Fruit fly (Drosophila melanogaster): ENCODE data around the gene CG8997.

The CG8997 gene

dm6 chr2L:13867653-13868052, 22.5 kb upstream of the CG8997 start:
- TF ChIP-seq toe (GFP tag; optimal IDR thresholded peaks at IDR 0.05), result no peak
- TF ChIP-seq Clk (GFP tag; optimal IDR thresholded peaks at IDR 0.05), result no peak
- TF ChIP-seq ovo (GFP tag; optimal IDR thresholded peaks at IDR 0.05), result no peak

- TF ChIP-seq CG33017 (tag; optimal IDR thresholded peaks at IDR 0.05) (no peak), CG1620 (GFP tag; optimal IDR thresholded peaks at IDR 0.05) (no peak), pad (GFP tag; optimal IDR thresholded peaks at IDR 0.05) (no peak)
Observed at dm6 chr2L:13851098-13851497, 6.0 kb upstream of the CG8997 start.

- no peak for TF ChIP-seq CG7101 (tag; optimal IDR thresholded peaks at IDR 0.05)
- TF ChIP-seq bab1 (GFP tag; optimal IDR thresholded peaks at IDR 0.05), result no peak
- TF ChIP-seq CG5204 (GFP tag; optimal IDR thresholded peaks at IDR 0.05), result no peak
- no peak for TF ChIP-seq CG14711 (tag; optimal IDR thresholded peaks at IDR 0.05)
- no peak for TF ChIP-seq CG7045 (GFP tag; optimal IDR thresholded peaks at IDR 0.05)
- no peak for TF ChIP-seq CG12768 (GFP tag; optimal IDR thresholded peaks at IDR 0.05)
Observed at dm6 chr2L:13849125-13849524, 4.0 kb upstream of the CG8997 start, which contains the start of gene CG7968. CG7968 (plus strand) TSS chr2L:13849400.

- no peak for TF ChIP-seq CG11617 (GFP tag; optimal IDR thresholded peaks at IDR 0.05)
- no peak for TF ChIP-seq ovo (GFP tag; optimal IDR thresholded peaks at IDR 0.05)
- TF ChIP-seq CG1620 (GFP tag; optimal IDR thresholded peaks at IDR 0.05), result no peak
- no peak for TF ChIP-seq CG14711 (tag; optimal IDR thresholded peaks at IDR 0.05)
- TF ChIP-seq CG12768 (GFP tag; optimal IDR thresholded peaks at IDR 0.05), result no peak
- no peak for TF ChIP-seq toe (GFP tag; optimal IDR thresholded peaks at IDR 0.05)
- no peak for TF ChIP-seq Crg-1 (GFP tag; optimal IDR thresholded peaks at IDR 0.05)
- no peak for TF ChIP-seq Mnt (GFP tag; optimal IDR thresholded peaks at IDR 0.05)
- TF ChIP-seq Hr96 (GFP tag; optimal IDR thresholded peaks at IDR 0.05), result no peak
- TF ChIP-seq CG7101 (tag; optimal IDR thresholded peaks at IDR 0.05), result no peak
- TF ChIP-seq CG7045 (GFP tag; optimal IDR thresholded peaks at IDR 0.05), result no peak
- no peak for TF ChIP-seq kay (GFP tag; ENCODE audit: borderline replicate concordance)
- TF ChIP-seq cic (GFP tag; optimal IDR thresholded peaks at IDR 0.05), result no peak
- no peak for TF ChIP-seq cnc (optimal IDR thresholded peaks at IDR 0.05)
- no peak for TF ChIP-seq bab1 (GFP tag; optimal IDR thresholded peaks at IDR 0.05)
Observed at dm6 chr2L:13847625-13848024, 2.5 kb upstream of the CG8997 start, which contains the start of gene CG7953. CG7953 (plus strand) TSS chr2L:13847925.

dm6 chr2L:13846239-13846802, 1.2 kb upstream of the CG8997 start, which contains the start of gene CG7916:
CG7916 (plus strand) TSS chr2L:13846752.
- peak; percentile 17 for TF ChIP-seq pad (GFP tag; optimal IDR thresholded peaks at IDR 0.05)
- peak; percentile 6 for TF ChIP-seq Hr96 (GFP tag; optimal IDR thresholded peaks at IDR 0.05)
- TF ChIP-seq Mnt (GFP tag; optimal IDR thresholded peaks at IDR 0.05), result no peak
- TF ChIP-seq CG7045 (GFP tag; optimal IDR thresholded peaks at IDR 0.05), result no peak
- no peak for TF ChIP-seq CG14711 (tag; optimal IDR thresholded peaks at IDR 0.05)
- TF ChIP-seq CG12768 (GFP tag; optimal IDR thresholded peaks at IDR 0.05), result peak; percentile 30
- TF ChIP-seq CG5204 (GFP tag; optimal IDR thresholded peaks at IDR 0.05), result no peak
- TF ChIP-seq CG1620 (GFP tag; optimal IDR thresholded peaks at IDR 0.05), result no peak
- TF ChIP-seq kay (GFP tag; ENCODE audit: borderline replicate concordance), result no peak
- no peak for TF ChIP-seq Crg-1 (GFP tag; optimal IDR thresholded peaks at IDR 0.05)
- no peak for TF ChIP-seq CG11617 (GFP tag; optimal IDR thresholded peaks at IDR 0.05)
- no peak for TF ChIP-seq CG33017 (tag; optimal IDR thresholded peaks at IDR 0.05)
- no peak for TF ChIP-seq toe (GFP tag; optimal IDR thresholded peaks at IDR 0.05)
- peak; percentile 54 for TF ChIP-seq cic (GFP tag; optimal IDR thresholded peaks at IDR 0.05)
- no peak for TF ChIP-seq ovo (GFP tag; optimal IDR thresholded peaks at IDR 0.05)
- no peak for TF ChIP-seq tj (GFP tag; optimal IDR thresholded peaks at IDR 0.05)
- TF ChIP-seq Clk (GFP tag; optimal IDR thresholded peaks at IDR 0.05), result no peak
- TF ChIP-seq CG7101 (tag; optimal IDR thresholded peaks at IDR 0.05), result no peak
- no peak for TF ChIP-seq bab1 (GFP tag; optimal IDR thresholded peaks at IDR 0.05)
- TF ChIP-seq cnc (optimal IDR thresholded peaks at IDR 0.05), result no peak

- peak; percentile 22 for TF ChIP-seq CG14711 (tag; optimal IDR thresholded peaks at IDR 0.05)
- peak; percentile 44 for TF ChIP-seq CG7101 (tag; optimal IDR thresholded peaks at IDR 0.05)
- TF ChIP-seq CG7045 (GFP tag; optimal IDR thresholded peaks at IDR 0.05), result peak; percentile 5
- TF ChIP-seq CG33017 (tag; optimal IDR thresholded peaks at IDR 0.05), result peak; percentile 54
- no peak for TF ChIP-seq Mnt (GFP tag; optimal IDR thresholded peaks at IDR 0.05)
- peak; percentile 43 for TF ChIP-seq CG11617 (GFP tag; optimal IDR thresholded peaks at IDR 0.05)
- no peak for TF ChIP-seq cic (GFP tag; optimal IDR thresholded peaks at IDR 0.05)
Observed at dm6 chr2L:13843692-13844284, 1.3 kb downstream of the CG8997 start, which contains the start of gene CG33306. CG33306 (minus strand) TSS chr2L:13843742.

dm6 chr2L:13842572-13842971, 2.6 kb downstream of the CG8997 start:
- TF ChIP-seq CG7045 (GFP tag; optimal IDR thresholded peaks at IDR 0.05), result no peak
- no peak for TF ChIP-seq CG5204 (GFP tag; optimal IDR thresholded peaks at IDR 0.05)
- TF ChIP-seq CG11617 (GFP tag; optimal IDR thresholded peaks at IDR 0.05), result no peak
- TF ChIP-seq tj (GFP tag; optimal IDR thresholded peaks at IDR 0.05), result no peak
- TF ChIP-seq CG1620 (GFP tag; optimal IDR thresholded peaks at IDR 0.05), result no peak
- TF ChIP-seq cnc (optimal IDR thresholded peaks at IDR 0.05), result no peak
- no peak for TF ChIP-seq Mnt (GFP tag; optimal IDR thresholded peaks at IDR 0.05)
- no peak for TF ChIP-seq Clk (GFP tag; optimal IDR thresholded peaks at IDR 0.05)
- TF ChIP-seq CG14711 (tag; optimal IDR thresholded peaks at IDR 0.05), result no peak
- TF ChIP-seq CG7101 (tag; optimal IDR thresholded peaks at IDR 0.05), result no peak
- no peak for TF ChIP-seq Crg-1 (GFP tag; optimal IDR thresholded peaks at IDR 0.05)
- TF ChIP-seq pad (GFP tag; optimal IDR thresholded peaks at IDR 0.05), result no peak

All from whole organism, adult.